Worm (Caenorhabditis elegans): ENCODE data around the gene E04F6.15.

E04F6.15 gene

DNA sequence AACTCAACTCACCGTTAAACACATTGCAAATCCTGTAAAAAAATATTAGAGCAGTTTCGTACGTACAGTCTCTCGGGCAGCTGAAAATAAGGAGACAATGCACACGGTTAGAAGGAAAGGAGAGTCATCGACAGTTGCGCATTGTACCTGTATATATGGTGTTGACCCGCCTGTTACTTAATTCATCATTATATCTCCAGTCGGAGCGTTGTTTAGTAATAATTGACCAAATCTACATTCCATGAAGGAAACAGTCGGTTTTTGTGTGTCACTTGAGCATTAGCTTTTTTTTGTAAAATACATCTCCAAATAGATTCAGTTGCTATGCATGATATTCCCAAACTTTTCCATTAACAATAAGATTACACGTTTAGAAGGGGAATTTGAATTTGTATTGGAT, 48.6 kb downstream of the E04F6.15 start, which contains the start of gene C27H5.12:
C27H5.12 (minus strand) TSS at position 101 of the 400 bp plus-strand sequence.
- TF ChIP-seq T23F11.4 (GFP tag; optimal IDR thresholded peaks at IDR 0.05) (no peak), K09A11.1 (tag; optimal IDR thresholded peaks at IDR 0.05; ENCODE audit: insufficient read depth) (no peak), dve-1 (tag; optimal IDR thresholded peaks at IDR 0.05) (no peak), fax-1 (tag; optimal IDR thresholded peaks at IDR 0.05) (no peak), che-1 (tag; optimal IDR thresholded peaks at IDR 0.05) (no peak)
